Worm (Caenorhabditis elegans) whole organism, L3 larva: Measurements from ENCODE around the gene ung-1.

Source experiments
- R02D3.7 ChIP-seq: fragments of 150-350 bp; optimal IDR thresholded peaks from 2 replicates; lab custom pipeline; 2014; ENCODE audit warnings: missing biosample characterization, missing genetic modification characterization
- aly-2 ChIP-seq: fragments of 150-350 bp; optimal IDR thresholded peaks from 2 replicates; lab custom pipeline; 2014; ENCODE audit warnings: missing biosample characterization, missing genetic modification characterization
- ceh-16 ChIP-seq: sonication (generic microtip); optimal IDR thresholded peaks from 2 replicates; lab custom pipeline; 2017; ENCODE audit warnings: missing biosample characterization, missing genetic modification characterization
- ceh-28 ChIP-seq: fragments of 150-350 bp; optimal IDR thresholded peaks from 2 replicates; lab custom pipeline; 2014; ENCODE audit warnings: missing biosample characterization, missing genetic modification reagents, missing genetic modification characterization
- ceh-82 ChIP-seq: fragments of 150-350 bp; optimal IDR thresholded peaks from 2 replicates; lab custom pipeline; 2014; ENCODE audit warnings: missing biosample characterization, missing genetic modification characterization
- ceh-9 ChIP-seq: sonication (generic microtip); optimal IDR thresholded peaks from 2 replicates; lab custom pipeline; 2018; ENCODE audit warnings: missing biosample characterization, missing genetic modification characterization
- daf-12 ChIP-seq: fragments of 150-350 bp; optimal IDR thresholded peaks from 2 replicates; lab custom pipeline; 2014; ENCODE audit warnings: missing biosample characterization, missing genetic modification reagents, missing genetic modification characterization
- egl-27 ChIP-seq: sonication (generic microtip); optimal IDR thresholded peaks from 4 replicates; lab custom pipeline; 2017; ENCODE audit warnings: missing biosample characterization, missing genetic modification reagents, missing genetic modification characterization
- egl-5 ChIP-seq: fragments of 150-350 bp; optimal IDR thresholded peaks from 2 replicates; lab custom pipeline; 2017; ENCODE audit warnings: missing biosample characterization, missing genetic modification reagents, missing genetic modification characterization, inconsistent platforms
- elt-1 ChIP-seq: fragments of 150-350 bp; optimal IDR thresholded peaks from 2 replicates; lab custom pipeline; 2014; ENCODE audit warnings: missing biosample characterization, missing genetic modification characterization
- elt-2 ChIP-seq: sonication (generic microtip); optimal IDR thresholded peaks from 2 replicates; lab custom pipeline; 2016; ENCODE audit warnings: missing genetic modification reagents, mild to moderate bottlenecking, missing genetic modification characterization, missing compliant biosample characterization
- elt-3 ChIP-seq, 3 experiments: fragments of 150-350 bp in 1 of 3; sonication (generic microtip) in 2 of 3; optimal IDR thresholded peaks; 2 replicates in 2 of 3; 4 replicates in 1 of 3; lab custom pipeline; 2014 to 2017; ENCODE audit warnings: missing biosample characterization in 3 of 3, missing genetic modification characterization in 3 of 3
- fkh-10 ChIP-seq: sonication (generic microtip); optimal IDR thresholded peaks from 2 replicates; lab custom pipeline; 2017; ENCODE audit warnings: missing biosample characterization, missing genetic modification reagents, missing genetic modification characterization
- fkh-2 ChIP-seq: fragments of 150-350 bp; optimal IDR thresholded peaks from 2 replicates; lab custom pipeline; 2014; ENCODE audit warnings: missing biosample characterization, missing genetic modification reagents, missing genetic modification characterization
- fos-1 ChIP-seq: fragments of 150-350 bp; optimal IDR thresholded peaks from 2 replicates; lab custom pipeline; 2014; ENCODE audit warnings: missing biosample characterization, missing genetic modification characterization
- hmg-11 ChIP-seq: sonication (generic microtip); optimal IDR thresholded peaks from 2 replicates; lab custom pipeline; 2016; ENCODE audit warnings: missing genetic modification characterization, missing compliant biosample characterization
- jun-1 ChIP-seq: fragments of 150-350 bp; optimal IDR thresholded peaks from 2 replicates; lab custom pipeline; 2014; ENCODE audit warnings: missing biosample characterization, missing genetic modification reagents, missing genetic modification characterization
- lin-39 ChIP-seq: fragments of 150-350 bp; optimal IDR thresholded peaks from 2 replicates; lab custom pipeline; 2018; ENCODE audit warnings: missing biosample characterization, missing genetic modification reagents, missing genetic modification characterization
- lsy-12 ChIP-seq: sonication (generic microtip); optimal IDR thresholded peaks from 2 replicates; lab custom pipeline; 2016; ENCODE audit warnings: mild to moderate bottlenecking, missing genetic modification characterization, missing compliant biosample characterization
- mdl-1 ChIP-seq: fragments of 150-350 bp; optimal IDR thresholded peaks from 2 replicates; lab custom pipeline; 2014; ENCODE audit warnings: missing biosample characterization, missing genetic modification characterization
- nfya-1 ChIP-seq: sonication (generic microtip); optimal IDR thresholded peaks from 2 replicates; lab custom pipeline; 2017; ENCODE audit warnings: missing genetic modification characterization, mild to moderate bottlenecking, missing compliant biosample characterization, antibody characterized with exemption, moderate library complexity; ENCODE audit not compliant: insufficient read depth
- nhr-11 ChIP-seq: fragments of 150-350 bp; optimal IDR thresholded peaks from 2 replicates; lab custom pipeline; 2014; ENCODE audit warnings: missing biosample characterization, missing genetic modification characterization
- nhr-12 ChIP-seq: fragments of 150-350 bp; optimal IDR thresholded peaks from 2 replicates; lab custom pipeline; 2014; ENCODE audit warnings: missing biosample characterization, missing genetic modification characterization
- nhr-23 ChIP-seq: fragments of 150-350 bp; optimal IDR thresholded peaks from 2 replicates; lab custom pipeline; 2014; ENCODE audit warnings: missing biosample characterization, missing genetic modification reagents, missing genetic modification characterization
- nhr-237 ChIP-seq: fragments of 150-350 bp; optimal IDR thresholded peaks from 2 replicates; lab custom pipeline; 2014; ENCODE audit warnings: missing biosample characterization, missing genetic modification characterization
- nhr-25 ChIP-seq: sonication (generic microtip); optimal IDR thresholded peaks from 2 replicates; lab custom pipeline; 2017; ENCODE audit warnings: missing biosample characterization, missing genetic modification characterization
- nhr-28 ChIP-seq: fragments of 150-350 bp; optimal IDR thresholded peaks from 2 replicates; lab custom pipeline; 2014; ENCODE audit warnings: missing biosample characterization, missing genetic modification characterization
- nhr-43 ChIP-seq: sonication (generic microtip); optimal IDR thresholded peaks from 2 replicates; lab custom pipeline; 2016; ENCODE audit warnings: mild to moderate bottlenecking, missing genetic modification characterization, missing compliant biosample characterization; ENCODE audit not compliant: poor library complexity, severe bottlenecking
- nhr-67 ChIP-seq: fragments of 150-350 bp; optimal IDR thresholded peaks from 2 replicates; lab custom pipeline; 2014; ENCODE audit warnings: missing biosample characterization, missing genetic modification characterization
- nhr-77 ChIP-seq: fragments of 150-350 bp; optimal IDR thresholded peaks from 2 replicates; lab custom pipeline; 2014; ENCODE audit warnings: missing biosample characterization, missing genetic modification characterization
- pha-4 ChIP-seq: fragments of 150-350 bp; optimal IDR thresholded peaks from 2 replicates; lab custom pipeline; 2014; ENCODE audit warnings: missing biosample characterization, missing genetic modification reagents, missing genetic modification characterization
- pqm-1 ChIP-seq: fragments of 150-350 bp; optimal IDR thresholded peaks from 2 replicates; lab custom pipeline; 2017; ENCODE audit warnings: missing biosample characterization, missing genetic modification characterization, inconsistent platforms
- sea-2 ChIP-seq: fragments of 150-350 bp; sonication (generic microtip); optimal IDR thresholded peaks from 4 replicates; lab custom pipeline; 2014; ENCODE audit warnings: missing biosample characterization, missing genetic modification reagents, missing genetic modification characterization
- skn-1 ChIP-seq: fragments of 150-350 bp; optimal IDR thresholded peaks from 2 replicates; lab custom pipeline; 2014; ENCODE audit warnings: missing biosample characterization, missing genetic modification characterization
- snpc-4 ChIP-seq: fragments of 150-350 bp; optimal IDR thresholded peaks from 2 replicates; lab custom pipeline; 2014; ENCODE audit warnings: missing biosample characterization, missing genetic modification characterization
- tbx-2 ChIP-seq: sonication (generic microtip); optimal IDR thresholded peaks from 2 replicates; lab custom pipeline; 2016; ENCODE audit warnings: mild to moderate bottlenecking, missing genetic modification characterization, missing compliant biosample characterization
- unc-39 ChIP-seq: sonication (generic microtip); optimal IDR thresholded peaks from 4 replicates; lab custom pipeline; 2017; ENCODE audit warnings: missing biosample characterization, missing genetic modification characterization
- unc-62 ChIP-seq: fragments of 150-350 bp; sonication (generic microtip); optimal IDR thresholded peaks from 4 replicates; lab custom pipeline; 2014; ENCODE audit warnings: missing biosample characterization, missing genetic modification reagents, missing genetic modification characterization
- zag-1 ChIP-seq: fragments of 150-350 bp; optimal IDR thresholded peaks from 2 replicates; lab custom pipeline; 2014; ENCODE audit warnings: missing biosample characterization, missing genetic modification characterization
- ztf-11 ChIP-seq: fragments of 150-350 bp; optimal IDR thresholded peaks from 2 replicates; lab custom pipeline; 2014; ENCODE audit warnings: missing biosample characterization, missing genetic modification characterization
- ztf-4 ChIP-seq: fragments of 150-350 bp; optimal IDR thresholded peaks from 2 replicates; lab custom pipeline; 2014; ENCODE audit warnings: missing biosample characterization, missing genetic modification characterization

The ung-1 gene

DNA sequence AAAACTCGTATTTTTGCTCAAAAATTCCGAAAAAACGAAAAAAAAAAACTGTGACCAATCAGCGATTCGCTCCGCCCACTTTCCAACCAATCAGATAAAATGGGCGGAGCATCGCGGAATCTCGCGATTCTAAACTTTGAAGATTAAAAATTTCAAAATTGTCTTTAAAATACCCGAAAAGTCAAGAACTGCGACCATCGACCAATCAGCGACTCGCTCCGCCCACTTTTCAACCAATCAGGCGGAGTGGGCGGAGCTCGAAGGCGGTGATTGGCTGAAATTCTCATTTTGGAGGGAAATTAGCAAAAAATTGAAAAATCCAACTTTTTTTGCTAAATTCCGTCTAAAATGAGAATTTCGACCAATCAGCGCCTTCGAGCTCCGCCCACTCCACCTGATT lies 21.9 kb upstream of the ung-1 start:
- no peak for TF ChIP-seq aly-2 (tag; lab: Kevin White, UChicago)
- TF ChIP-seq nhr-25, result no peak
- peak; percentile 59 for TF ChIP-seq nfya-1 (tag; lab: Kevin White, UChicago)
- no peak for TF ChIP-seq ceh-9
- no peak for TF ChIP-seq mdl-1
- TF ChIP-seq fkh-10 (GFP tag; lab: Kevin White, UChicago), result no peak

DNA sequence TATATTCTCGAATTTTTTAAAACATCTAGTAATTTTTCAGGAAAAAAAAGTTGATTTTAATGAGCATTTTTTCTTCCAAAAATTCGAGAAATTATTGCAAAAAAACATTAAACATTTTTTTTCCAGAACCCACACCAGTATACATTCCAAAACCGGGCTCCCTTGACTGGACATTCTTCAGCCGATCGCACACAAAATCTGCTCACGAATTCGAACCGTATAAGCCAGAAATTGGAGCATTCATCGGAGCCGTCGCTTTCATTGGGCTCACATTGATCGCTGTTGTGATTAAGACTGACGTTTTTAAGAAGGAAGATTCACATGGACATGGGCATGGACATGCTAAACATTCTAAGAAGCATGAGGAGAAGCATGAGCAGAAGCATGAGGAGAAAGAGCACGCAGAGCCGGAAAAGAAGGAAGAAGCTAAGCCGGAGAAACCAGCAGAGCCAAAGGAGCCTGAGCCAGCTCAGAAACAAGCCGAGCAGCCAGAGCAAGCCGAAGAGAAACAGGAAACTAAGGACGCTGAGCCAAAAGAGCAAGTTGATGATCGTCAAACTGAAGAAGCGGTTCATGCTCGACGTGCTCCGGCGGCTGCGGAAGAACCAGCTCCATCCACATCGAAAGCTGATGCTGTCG lies 17.9 kb upstream of the ung-1 start:
- no peak for TF ChIP-seq skn-1 (tag; lab: Kevin White, UChicago)
- TF ChIP-seq jun-1 (tag; lab: Kevin White, UChicago), result no peak
- no peak for TF ChIP-seq nhr-28 (tag; lab: Kevin White, UChicago)
- TF ChIP-seq mdl-1, result no peak
- no peak for TF ChIP-seq zag-1 (tag; lab: Kevin White, UChicago)
- no peak for TF ChIP-seq elt-1 (tag; lab: Kevin White, UChicago)

DNA sequence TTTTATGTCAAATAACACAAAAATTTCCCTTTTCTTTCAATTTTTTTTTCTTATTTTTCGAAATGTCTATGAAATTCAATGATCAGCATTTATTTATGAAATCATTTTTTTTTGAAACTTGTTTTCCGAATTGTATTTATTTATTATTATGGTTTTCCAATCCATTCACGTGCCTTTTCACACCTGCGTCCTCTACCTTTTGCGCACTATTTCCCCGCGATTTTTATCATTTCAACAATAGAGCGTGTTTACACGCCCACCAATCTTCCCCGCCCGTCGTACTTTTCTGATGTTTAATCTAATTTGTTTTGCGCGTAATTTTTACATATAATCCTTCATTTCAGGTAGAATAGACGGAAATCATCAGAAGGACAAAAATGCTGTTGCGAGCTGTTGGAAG lies 15.9 kb upstream of the ung-1 start, which contains the start of gene wah-1:
Gene wah-1 (plus strand): TSS at position 345 of the 400 bp plus-strand sequence.
- TF ChIP-seq pha-4 (tag; lab: Kevin White, UChicago), result peak; percentile 77
- TF ChIP-seq nhr-25, result peak; percentile 10
- TF ChIP-seq nhr-77 (tag; lab: Kevin White, UChicago), result no peak
- TF ChIP-seq nfya-1 (tag; lab: Kevin White, UChicago), result peak; percentile 61
- TF ChIP-seq lsy-12 (tag; lab: Kevin White, UChicago), result no peak
- no peak for TF ChIP-seq nhr-43
- no peak for TF ChIP-seq nhr-11
- no peak for TF ChIP-seq sea-2 (GFP tag; lab: Kevin White, UChicago)
- TF ChIP-seq elt-2 (tag; lab: Kevin White, UChicago), result peak; percentile 15
- no peak for TF ChIP-seq ceh-82
- peak; percentile 42 for TF ChIP-seq hmg-11
- TF ChIP-seq fkh-2 (tag; lab: Kevin White, UChicago), result no peak
- TF ChIP-seq pqm-1 (tag; lab: Kevin White, UChicago), result no peak
- TF ChIP-seq snpc-4 (tag; lab: Kevin White, UChicago), result no peak

DNA sequence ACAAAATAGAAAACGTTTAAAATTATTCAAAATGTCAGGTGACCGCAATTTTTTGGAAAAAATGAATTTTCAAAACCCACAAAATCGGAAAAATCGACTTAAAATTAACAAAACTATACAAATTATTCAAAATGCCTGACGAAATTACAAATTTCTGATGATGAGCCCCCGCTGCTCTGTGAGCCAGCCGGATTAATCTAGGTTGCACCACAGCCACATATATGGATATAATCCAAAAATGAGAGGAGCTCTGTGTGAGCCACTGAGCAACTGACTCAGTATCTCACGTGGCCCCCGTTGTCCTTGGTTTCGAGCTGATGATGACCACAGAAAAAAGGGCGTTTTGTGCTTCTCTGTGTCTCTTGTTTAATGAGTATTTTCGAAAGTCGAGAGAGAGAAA lies 11.2 kb upstream of the ung-1 start:
- no peak for TF ChIP-seq nhr-12
- TF ChIP-seq lsy-12 (tag; lab: Kevin White, UChicago), result no peak
- no peak for TF ChIP-seq nhr-25
- no peak for TF ChIP-seq unc-62
- no peak for TF ChIP-seq daf-12
- TF ChIP-seq nhr-28 (tag; lab: Kevin White, UChicago), result no peak
- TF ChIP-seq nhr-237, result no peak
- no peak for TF ChIP-seq fkh-2 (tag; lab: Kevin White, UChicago)
- TF ChIP-seq egl-27 (tag; lab: Kevin White, UChicago), result no peak
- TF ChIP-seq ceh-82, result no peak
- no peak for TF ChIP-seq elt-3 (tag; optimal IDR thresholded peaks at IDR 0.05; lab: Kevin White, UChicago)
- no peak for TF ChIP-seq mdl-1
- TF ChIP-seq nfya-1 (tag; lab: Kevin White, UChicago), result no peak

DNA sequence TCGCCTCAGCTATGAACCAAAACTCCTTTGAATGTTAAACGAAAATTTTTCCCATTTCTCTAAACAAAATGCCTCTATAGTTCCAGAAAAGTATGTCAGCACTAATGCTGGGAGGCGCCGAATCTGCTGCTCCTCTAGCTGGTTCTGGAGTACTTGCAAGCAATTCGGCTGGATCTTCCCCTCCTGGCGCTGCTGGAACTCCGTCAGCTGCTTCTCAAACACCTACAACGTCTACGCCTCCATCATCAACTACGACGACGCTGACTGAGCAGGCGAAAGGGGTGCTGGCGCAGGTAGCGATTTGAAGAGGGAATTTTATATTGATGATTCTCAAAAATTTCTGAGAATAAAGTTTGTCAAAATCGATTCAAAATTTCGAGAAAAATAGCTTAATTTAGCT lies 8.6 kb upstream of the ung-1 start:
- no peak for TF ChIP-seq fos-1 (tag; lab: Kevin White, UChicago)
- no peak for TF ChIP-seq nhr-25
- no peak for TF ChIP-seq unc-39
- TF ChIP-seq nhr-43, result no peak
- no peak for TF ChIP-seq lsy-12 (tag; lab: Kevin White, UChicago)
- no peak for TF ChIP-seq ceh-28
- no peak for TF ChIP-seq nhr-12
- no peak for TF ChIP-seq unc-62

DNA sequence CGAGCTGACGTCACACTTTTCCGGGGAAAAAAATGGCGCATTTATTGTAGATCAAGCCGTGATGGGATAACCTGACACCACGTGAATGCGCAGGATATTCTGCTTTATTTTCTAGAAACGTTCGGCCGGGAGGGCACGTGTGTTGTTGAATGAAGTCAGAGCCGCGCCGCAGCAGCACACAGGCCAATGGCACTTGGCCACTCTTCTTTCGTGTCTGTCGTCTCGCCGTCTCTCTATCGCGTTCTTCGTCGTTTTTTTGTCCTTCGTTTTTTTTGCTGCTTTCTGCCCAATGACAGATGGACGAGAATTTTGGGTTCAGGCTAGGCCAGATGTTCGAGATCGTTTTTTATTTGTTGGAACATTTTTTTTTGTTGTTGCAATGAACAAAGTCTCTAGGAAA lies 7.6 kb upstream of the ung-1 start:
- no peak for TF ChIP-seq unc-62
- TF ChIP-seq fkh-2 (tag; lab: Kevin White, UChicago), result no peak
- no peak for TF ChIP-seq tbx-2 (tag; lab: Kevin White, UChicago)
- TF ChIP-seq daf-12, result no peak
- no peak for TF ChIP-seq nhr-23 (tag; lab: Kevin White, UChicago)
- TF ChIP-seq nhr-43, result no peak
- TF ChIP-seq nhr-67 (tag; lab: Kevin White, UChicago), result no peak
- peak; percentile 13 for TF ChIP-seq elt-2 (tag; lab: Kevin White, UChicago)
- TF ChIP-seq ztf-4 (tag; lab: Kevin White, UChicago), result no peak
- TF ChIP-seq ceh-9, result no peak
- TF ChIP-seq ztf-11 (tag; lab: Kevin White, UChicago), result no peak
- peak; percentile 76 for TF ChIP-seq hmg-11
- peak; percentile 50 for TF ChIP-seq pha-4 (tag; lab: Kevin White, UChicago)
- no peak for TF ChIP-seq egl-27 (tag; lab: Kevin White, UChicago)
- TF ChIP-seq ceh-82, result no peak
- TF ChIP-seq aly-2 (tag; lab: Kevin White, UChicago), result no peak
- TF ChIP-seq egl-5, result no peak
- no peak for TF ChIP-seq R02D3.7 (tag; lab: Kevin White, UChicago)
- no peak for TF ChIP-seq zag-1 (tag; lab: Kevin White, UChicago)
- TF ChIP-seq pqm-1 (tag; lab: Kevin White, UChicago), result no peak
- no peak for TF ChIP-seq ceh-16
- TF ChIP-seq unc-39, result no peak
- TF ChIP-seq lin-39, result peak; percentile 62
- no peak for TF ChIP-seq ceh-28
- TF ChIP-seq jun-1 (tag; lab: Kevin White, UChicago), result no peak
